Fruit fly (Drosophila melanogaster) whole organism, adult: ENCODE results near the gene CG14607.

Experiments
- CG11617 ChIP-seq: fragments of 200-800 bp; sonication (Bioruptor generic); optimal IDR thresholded peaks from 2 replicates; lab custom pipeline; 2017; ENCODE audit warnings: mild to moderate bottlenecking, missing biosample characterization, missing genetic modification reagents, missing genetic modification characterization
- CG12768 ChIP-seq: fragments of 200-800 bp; sonication (Bioruptor generic); optimal IDR thresholded peaks from 2 replicates; lab custom pipeline; 2017; ENCODE audit warnings: missing biosample characterization, missing genetic modification characterization, mild to moderate bottlenecking, moderate library complexity, missing genetic modification reagents
- CG14711 ChIP-seq: fragments of 200-800 bp; sonication (Bioruptor generic); optimal IDR thresholded peaks from 2 replicates; lab custom pipeline; 2018; ENCODE audit warnings: missing biosample characterization, mild to moderate bottlenecking, missing genetic modification characterization, moderate library complexity
- CG1620 ChIP-seq: fragments of 200-800 bp; sonication (Bioruptor generic); optimal IDR thresholded peaks from 2 replicates; lab custom pipeline; 2016; ENCODE audit warnings: missing biosample characterization, missing genetic modification characterization
- CG33017 ChIP-seq: fragments of 200-800 bp; sonication (Bioruptor generic); optimal IDR thresholded peaks from 2 replicates; lab custom pipeline; 2018; ENCODE audit warnings: missing biosample characterization, mild to moderate bottlenecking, missing genetic modification characterization, moderate library complexity
- CG5204 ChIP-seq: fragments of 200-800 bp; sonication (Bioruptor generic); optimal IDR thresholded peaks from 2 replicates; lab custom pipeline; 2016; ENCODE audit warnings: missing biosample characterization, missing genetic modification characterization
- CG7045 ChIP-seq: fragments of 200-800 bp; sonication (Bioruptor generic); optimal IDR thresholded peaks from 2 replicates; lab custom pipeline; 2017; ENCODE audit warnings: missing biosample characterization, mild to moderate bottlenecking, missing genetic modification characterization
- CG7101 ChIP-seq: fragments of 200-800 bp; sonication (Bioruptor generic); optimal IDR thresholded peaks from 2 replicates; lab custom pipeline; 2018; ENCODE audit warnings: missing biosample characterization, mild to moderate bottlenecking, missing genetic modification characterization, moderate library complexity
- Clk ChIP-seq: fragments of 200-800 bp; sonication (Bioruptor generic); optimal IDR thresholded peaks from 2 replicates; lab custom pipeline; 2017; ENCODE audit warnings: missing biosample characterization, missing genetic modification characterization
- Crg-1 ChIP-seq: fragments of 200-800 bp; sonication (Bioruptor generic); optimal IDR thresholded peaks from 2 replicates; lab custom pipeline; 2016; ENCODE audit warnings: missing biosample characterization, missing genetic modification characterization
- Hr96 ChIP-seq: fragments of 200-800 bp; sonication (Bioruptor generic); optimal IDR thresholded peaks from 2 replicates; lab custom pipeline; 2016; ENCODE audit warnings: missing biosample characterization, missing genetic modification characterization
- Mnt ChIP-seq: fragments of 200-800 bp; sonication (Bioruptor generic); optimal IDR thresholded peaks from 2 replicates; lab custom pipeline; 2016; ENCODE audit warnings: missing biosample characterization, mild to moderate bottlenecking, missing genetic modification characterization
- bab1 ChIP-seq: fragments of 200-800 bp; sonication (Bioruptor generic); optimal IDR thresholded peaks from 3 replicates; lab custom pipeline; 2019; ENCODE audit warnings: missing biosample characterization, mild to moderate bottlenecking, missing genetic modification characterization, moderate library complexity
- cic ChIP-seq: fragments of 200-800 bp; sonication (Bioruptor generic); optimal IDR thresholded peaks from 2 replicates; lab custom pipeline; 2017; ENCODE audit warnings: missing biosample characterization, mild to moderate bottlenecking, missing genetic modification characterization, moderate library complexity
- cnc ChIP-seq, 2 experiments: fragments of >200 bp; optimal IDR thresholded peaks; 2 replicates each; lab custom pipeline; 2017
- kay ChIP-seq: fragments of 200-800 bp; sonication (Bioruptor generic); peaks from one replicate; lab custom pipeline; 2016; ENCODE audit warnings: missing biosample characterization, missing genetic modification characterization, borderline replicate concordance
- ovo ChIP-seq: fragments of 200-800 bp; sonication (Bioruptor generic); optimal IDR thresholded peaks from 2 replicates; lab custom pipeline; 2016; ENCODE audit warnings: missing biosample characterization, missing genetic modification characterization
- pad ChIP-seq: fragments of 200-800 bp; sonication (Bioruptor generic); optimal IDR thresholded peaks from 3 replicates; lab custom pipeline; 2017; ENCODE audit warnings: missing biosample characterization, missing genetic modification characterization, mild to moderate bottlenecking, moderate library complexity, missing genetic modification reagents
- tj ChIP-seq: fragments of 200-800 bp; sonication (Bioruptor generic); optimal IDR thresholded peaks from 3 replicates; lab custom pipeline; 2017; ENCODE audit warnings: missing biosample characterization, mild to moderate bottlenecking, missing genetic modification characterization, moderate library complexity
- toe ChIP-seq: fragments of 200-800 bp; sonication (Bioruptor generic); optimal IDR thresholded peaks from 2 replicates; lab custom pipeline; 2016; ENCODE audit warnings: missing biosample characterization, missing genetic modification characterization

The CG14607 gene

DNA sequence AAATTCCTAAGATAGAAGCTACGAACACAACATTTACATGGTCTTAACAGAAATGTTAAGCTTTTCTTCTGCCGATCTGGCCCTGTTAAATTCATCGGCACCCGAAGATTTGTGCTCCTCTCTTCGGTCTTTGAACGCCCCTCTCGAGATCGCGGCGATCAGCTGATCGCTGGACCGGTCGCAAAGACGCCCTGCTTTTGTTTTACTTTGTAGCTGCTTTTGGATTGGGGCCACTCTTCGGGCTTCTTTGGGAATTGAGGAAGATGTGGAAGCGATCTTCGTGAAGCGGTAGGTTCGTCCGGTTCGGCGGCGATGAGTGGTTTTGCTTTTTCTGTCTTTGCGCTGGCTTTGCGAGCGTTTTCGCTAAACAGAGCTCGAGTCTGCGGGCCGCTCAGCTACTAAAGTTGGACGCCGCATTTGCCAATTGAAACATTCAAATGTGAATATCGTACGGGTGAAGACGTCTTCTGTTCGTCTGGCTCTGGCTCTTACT, 17.5 kb upstream of the CG14607 start, which contains the start of gene thw:
TSS of gene thw (plus strand) at position 443 of the 493 bp plus-strand sequence.
- no peak for TF ChIP-seq kay (GFP tag; lab: Kevin White, UChicago)
- no peak for TF ChIP-seq cnc (optimal IDR thresholded peaks at IDR 0.05; lab: Kevin White, UChicago)
- no peak for TF ChIP-seq CG7045
- no peak for TF ChIP-seq Clk (GFP tag; lab: Kevin White, UChicago)
- TF ChIP-seq CG11617 (GFP tag; lab: Kevin White, UChicago): no peak
- TF ChIP-seq CG5204 (GFP tag; lab: Kevin White, UChicago): no peak
- TF ChIP-seq CG7101 (tag; lab: Kevin White, UChicago): no peak
- no peak for TF ChIP-seq pad (GFP tag; lab: Kevin White, UChicago)
- TF ChIP-seq cic (GFP tag; lab: Kevin White, UChicago): no peak
- no peak for TF ChIP-seq CG1620 (GFP tag; lab: Kevin White, UChicago)
- TF ChIP-seq CG33017 (tag; lab: Kevin White, UChicago): no peak
- no peak for TF ChIP-seq Crg-1 (GFP tag; lab: Kevin White, UChicago)
- no peak for TF ChIP-seq toe (GFP tag; lab: Kevin White, UChicago)
- no peak for TF ChIP-seq CG12768 (GFP tag; lab: Kevin White, UChicago)

DNA sequence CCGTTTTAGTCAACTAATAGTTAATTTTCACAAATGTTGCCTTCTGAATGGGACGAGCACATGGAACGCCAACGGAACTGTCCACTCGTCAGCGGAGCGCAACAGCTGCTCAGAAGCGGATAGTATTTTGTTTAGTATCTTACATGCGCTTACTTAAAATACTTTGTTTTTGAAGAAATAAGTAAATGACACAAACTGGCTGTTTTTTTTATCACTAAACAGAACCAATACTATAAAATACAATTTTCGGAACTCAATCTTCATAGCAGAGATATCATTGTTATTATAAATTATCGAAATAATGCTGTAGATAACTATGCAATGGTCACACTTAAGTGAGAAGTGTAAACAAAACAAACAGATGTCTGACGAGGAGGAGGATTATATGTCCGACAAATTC, 5.3 kb downstream of the CG14607 start, which contains the start of the genes Noc3 and CG10053:
TSS of gene Noc3 (minus strand) at position 81 of the 400 bp plus-strand sequence.
TSS of gene CG10053 (plus strand) at position 202 of the 400 bp plus-strand sequence.
- TF ChIP-seq Mnt (GFP tag; lab: Kevin White, UChicago): peak; percentile 96
- no peak for TF ChIP-seq CG14711
- TF ChIP-seq Clk (GFP tag; lab: Kevin White, UChicago): no peak
- TF ChIP-seq bab1: peak; percentile 22
- TF ChIP-seq CG1620 (GFP tag; lab: Kevin White, UChicago): no peak
- no peak for TF ChIP-seq CG12768 (GFP tag; lab: Kevin White, UChicago)
- TF ChIP-seq CG7045: no peak
- TF ChIP-seq cnc (optimal IDR thresholded peaks at IDR 0.05; lab: Kevin White, UChicago): no peak
- no peak for TF ChIP-seq tj (GFP tag; lab: Kevin White, UChicago)

- TF ChIP-seq bab1: peak; percentile 99
- peak; percentile 37 for TF ChIP-seq Clk (GFP tag; lab: Kevin White, UChicago)
- TF ChIP-seq cnc (optimal IDR thresholded peaks at IDR 0.05; lab: Kevin White, UChicago): no peak
- TF ChIP-seq CG14711: peak; percentile 97
- peak; percentile 72 for TF ChIP-seq pad (GFP tag; lab: Kevin White, UChicago)
- peak; percentile 78 for TF ChIP-seq toe (GFP tag; lab: Kevin White, UChicago)
- TF ChIP-seq Mnt (GFP tag; lab: Kevin White, UChicago): peak; percentile 91
- TF ChIP-seq Crg-1 (GFP tag; lab: Kevin White, UChicago): peak; percentile 64
- TF ChIP-seq CG1620 (GFP tag; lab: Kevin White, UChicago): peak; percentile 57
- peak; percentile 63 for TF ChIP-seq cic (GFP tag; lab: Kevin White, UChicago)
- peak; percentile 40 for TF ChIP-seq ovo (GFP tag; lab: Kevin White, UChicago)
- peak; percentile 83 for TF ChIP-seq CG5204 (GFP tag; lab: Kevin White, UChicago)
- peak; percentile 77 for TF ChIP-seq tj (GFP tag; lab: Kevin White, UChicago)
- TF ChIP-seq CG11617 (GFP tag; lab: Kevin White, UChicago): peak; percentile 94
- peak; percentile 74 for TF ChIP-seq Hr96 (GFP tag; lab: Kevin White, UChicago)
- peak; percentile 98 for TF ChIP-seq CG7101 (tag; lab: Kevin White, UChicago)
- TF ChIP-seq CG33017 (tag; lab: Kevin White, UChicago): peak; percentile 99
- peak; percentile 85 for TF ChIP-seq CG12768 (GFP tag; lab: Kevin White, UChicago)
- TF ChIP-seq CG7045: peak; percentile 97
- peak; percentile 29 for TF ChIP-seq kay (GFP tag; lab: Kevin White, UChicago)
These were observed 7.9 kb downstream of the CG14607 start, which contains the start of the genes CG1227 and Dtwd2 for dm6 chr3R:7249460-7249859. CG1227 (minus strand) TSS chr3R:7249738. Dtwd2 (plus strand) TSS chr3R:7249795.

DNA sequence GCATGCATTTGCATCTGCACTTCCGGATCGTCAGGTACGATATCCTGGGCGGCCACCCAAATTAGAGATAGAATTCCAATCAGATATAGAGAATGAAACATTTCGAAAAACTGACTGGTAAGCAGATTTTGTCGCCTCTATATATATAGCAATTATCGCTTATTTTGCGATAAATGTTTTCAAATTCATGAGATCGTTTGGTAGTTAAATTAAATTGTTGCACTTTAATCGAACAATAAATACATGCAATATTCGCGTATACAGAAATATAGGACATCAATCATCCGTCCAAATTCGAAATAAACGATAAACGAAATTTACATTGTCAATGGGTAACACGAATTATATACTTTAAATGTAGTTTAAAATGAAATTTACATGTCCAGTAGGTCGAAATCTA, 10.3 kb downstream of the CG14607 start, which contains the start of gene Obp84a:
TSS of gene Obp84a (minus strand) at position 101 of the 400 bp plus-strand sequence.
- TF ChIP-seq CG14711 (no peak), CG7101 (tag; lab: Kevin White, UChicago) (no peak), pad (GFP tag; lab: Kevin White, UChicago) (no peak), CG33017 (tag; lab: Kevin White, UChicago) (no peak), CG11617 (GFP tag; lab: Kevin White, UChicago) (no peak), Mnt (GFP tag; lab: Kevin White, UChicago) (no peak), cic (GFP tag; lab: Kevin White, UChicago) (no peak)

- TF ChIP-seq Clk (GFP tag; lab: Kevin White, UChicago) (no peak), CG11617 (GFP tag; lab: Kevin White, UChicago) (no peak), bab1 (no peak), CG5204 (GFP tag; lab: Kevin White, UChicago) (no peak), cic (GFP tag; lab: Kevin White, UChicago) (no peak), tj (GFP tag; lab: Kevin White, UChicago) (no peak), cnc (optimal IDR thresholded peaks at IDR 0.05; lab: Kevin White, UChicago) (no peak), Crg-1 (GFP tag; lab: Kevin White, UChicago) (no peak), CG1620 (GFP tag; lab: Kevin White, UChicago) (no peak), CG33017 (tag; lab: Kevin White, UChicago) (no peak), toe (GFP tag; lab: Kevin White, UChicago) (no peak), kay (GFP tag; lab: Kevin White, UChicago) (no peak)
These were observed 18.0 kb downstream of the CG14607 start for dm6 chr3R:7259554-7259953.
